Worm (Caenorhabditis elegans) whole organism, late embryonic: ENCODE results near the gene C45G9.2.

Source experiments
- ama-1 ChIP-seq: fragments of 150-350 bp; optimal IDR thresholded peaks from 2 replicates; lab custom pipeline; 2014
- ceh-14 ChIP-seq: sonication (generic microtip); optimal IDR thresholded peaks from 2 replicates; lab custom pipeline; 2016; ENCODE audit warnings: missing genotype, missing genetic modification characterization, missing compliant biosample characterization
- fkh-10 ChIP-seq: fragments of 150-350 bp; optimal IDR thresholded peaks from 2 replicates; lab custom pipeline; 2014; ENCODE audit warnings: missing biosample characterization, missing genetic modification reagents, missing genetic modification characterization
- fkh-6 ChIP-seq: sonication (generic microtip); optimal IDR thresholded peaks from 2 replicates; lab custom pipeline; 2016; ENCODE audit warnings: missing genetic modification characterization, missing compliant biosample characterization
- lim-6 ChIP-seq: sonication (generic microtip); optimal IDR thresholded peaks from 2 replicates; lab custom pipeline; 2016; ENCODE audit warnings: missing genetic modification characterization, missing compliant biosample characterization
- lin-11 ChIP-seq: fragments of 200-800 bp; sonication (Bioruptor generic); optimal IDR thresholded peaks from 2 replicates; lab custom pipeline; 2018; ENCODE audit warnings: mild to moderate bottlenecking, missing genetic modification characterization, missing compliant biosample characterization
- nfya-1 ChIP-seq: sonication (generic microtip); optimal IDR thresholded peaks from 2 replicates; lab custom pipeline; 2017; ENCODE audit warnings: missing genetic modification characterization, mild to moderate bottlenecking, missing compliant biosample characterization, antibody characterized with exemption, moderate library complexity
- pag-3 ChIP-seq: sonication (generic microtip); optimal IDR thresholded peaks from 2 replicates; lab custom pipeline; 2016; ENCODE audit warnings: missing compliant biosample characterization, missing genetic modification characterization, borderline replicate concordance
- pha-4 ChIP-seq: fragments of 150-350 bp; optimal IDR thresholded peaks from 2 replicates; lab custom pipeline; 2018; ENCODE audit warnings: missing biosample characterization, missing genetic modification reagents, missing genetic modification characterization

DNA sequence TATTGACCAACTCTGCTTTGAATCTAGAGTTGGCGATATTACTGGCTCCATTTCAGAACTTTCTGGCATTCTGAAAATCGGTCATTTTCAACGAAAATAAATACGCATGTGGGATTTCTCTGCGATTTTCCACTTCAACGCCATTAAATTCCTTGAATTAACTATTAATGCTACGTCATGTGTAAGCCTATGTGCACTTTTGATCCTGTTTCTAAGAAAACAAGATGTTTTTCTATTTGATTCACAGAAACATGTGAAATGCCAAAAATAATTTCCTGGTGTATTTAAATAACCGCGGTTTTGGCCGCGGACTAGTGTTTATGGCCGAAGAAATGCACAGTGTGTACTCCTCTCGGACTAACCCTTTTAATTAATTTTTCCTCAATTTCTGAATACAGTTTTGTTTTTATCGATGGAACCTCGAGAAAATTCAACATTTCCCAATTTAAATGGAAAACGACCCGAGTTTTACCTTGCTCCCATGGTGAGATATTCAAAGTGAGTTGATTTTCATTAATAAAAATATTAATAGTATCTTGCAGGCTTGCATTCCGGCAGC lies at the start of gene C45G9.2, which contains the start of gene C45G9.11:
- TF ChIP-seq nfya-1 (tag; lab: Kevin White, UChicago) (no peak), lin-11 (tag; lab: Kevin White, UChicago) (no peak), pag-3 (tag; lab: Kevin White, UChicago) (no peak), fkh-6 (tag; lab: Kevin White, UChicago) (no peak), pha-4 (tag; lab: Kevin White, UChicago) (no peak), ceh-14 (tag; lab: Kevin White, UChicago) (peak; percentile 59), fkh-10 (GFP tag; lab: Kevin White, UChicago) (no peak), ama-1 (lab: Kevin White, UChicago) (no peak), lim-6 (tag; lab: Kevin White, UChicago) (peak; percentile 70)
